Worm (Caenorhabditis elegans): ENCODE data around the gene T05B11.4.

Gene T05B11.4

ce11 chrV:7754557-7754956, at the start of gene T05B11.4:
Gene T05B11.4, minus strand, starts transcription at chrV:7754657.
- TF ChIP-seq F37B4.10 (GFP tag; IDR thresholded peaks at IDR 0.05) (no peak), ets-4 (GFP tag; optimal IDR thresholded peaks at IDR 0.05) (no peak), K12H6.12 (tag; optimal IDR thresholded peaks at IDR 0.05) (no peak), madf-6 (GFP tag; IDR thresholded peaks at IDR 0.05) (no peak), nhr-27 (tag; optimal IDR thresholded peaks at IDR 0.05) (no peak), Y67H2A.10 (GFP tag; conservative IDR thresholded peaks at IDR 0.05) (no peak), F49E8.2 (tag; optimal IDR thresholded peaks at IDR 0.05; ENCODE audit: insufficient read depth) (no peak), egl-44 (GFP tag; IDR thresholded peaks at IDR 0.05) (no peak), efl-1 (GFP tag; optimal IDR thresholded peaks at IDR 0.05) (no peak), Y53F4B.3 (GFP tag; IDR thresholded peaks at IDR 0.05) (no peak), hmg-1.2 (GFP tag; IDR thresholded peaks at IDR 0.05) (no peak), sptf-2 (GFP tag; optimal IDR thresholded peaks at IDR 0.05) (no peak), rcor-1 (GFP tag; IDR thresholded peaks at IDR 0.05) (no peak), somi-1 (GFP tag; optimal IDR thresholded peaks at IDR 0.05) (no peak), Y53G8AR.9 (GFP tag; conservative IDR thresholded peaks at IDR 0.05) (no peak), lin-26 (GFP tag; IDR thresholded peaks at IDR 0.05) (no peak)

ce11 chrV:7803563-7803962, 49.1 kb upstream of the T05B11.4 start:
- TF ChIP-seq ztf-28 (GFP tag; IDR thresholded peaks at IDR 0.05) (no peak), F22D6.2 (tag; optimal IDR thresholded peaks at IDR 0.05) (no peak), pbrm-1 (GFP tag; IDR thresholded peaks at IDR 0.05) (no peak), F33H1.4 (GFP tag; IDR thresholded peaks at IDR 0.05) (peak; percentile 80), snpc-1.3 (tag; optimal IDR thresholded peaks at IDR 0.05; ENCODE audit: insufficient read depth) (no peak), nhr-120 (GFP tag; IDR thresholded peaks at IDR 0.05) (no peak), madf-6 (GFP tag; IDR thresholded peaks at IDR 0.05) (no peak; the same call in 1 of the 2 replicates), lsl-1 (GFP tag; optimal IDR thresholded peaks at IDR 0.05) (peak; percentile 71), dox-1 (GFP tag; IDR thresholded peaks at IDR 0.05) (no peak), nhr-27 (tag; optimal IDR thresholded peaks at IDR 0.05) (no peak), F49E8.2 (tag; optimal IDR thresholded peaks at IDR 0.05; ENCODE audit: insufficient read depth) (no peak), athp-1 (tag; optimal IDR thresholded peaks at IDR 0.05) (no peak)

ce11 chrV:7798079-7798478, 43.6 kb upstream of the T05B11.4 start, which contains the start of gene ZK742.7:
Gene ZK742.7, plus strand, starts transcription at chrV:7798379.
- TF ChIP-seq sdz-38 (tag; optimal IDR thresholded peaks at IDR 0.05) (no peak), mcd-1 (GFP tag; IDR thresholded peaks at IDR 0.05) (no peak), F22D6.2 (tag; optimal IDR thresholded peaks at IDR 0.05) (no peak), F57A8.1 (GFP tag; optimal IDR thresholded peaks at IDR 0.05) (no peak), nhr-90 (tag; optimal IDR thresholded peaks at IDR 0.05) (no peak), T07F8.4 (tag; optimal IDR thresholded peaks at IDR 0.05) (no peak)

ce11 chrV:7793067-7793466, 38.6 kb upstream of the T05B11.4 start, which contains the start of gene flp-21:
Gene flp-21, plus strand, starts transcription at chrV:7793367.
- no peak for TF ChIP-seq zfh-2 (GFP tag; conservative IDR thresholded peaks at IDR 0.05)
- TF ChIP-seq aptf-2 (GFP tag; conservative IDR thresholded peaks at IDR 0.05) = no peak
- TF ChIP-seq hrde-1 (tag; optimal IDR thresholded peaks at IDR 0.05; ENCODE audit: borderline replicate concordance) = no peak

ce11 chrV:7786639-7787038, 32.2 kb upstream of the T05B11.4 start:
- TF ChIP-seq him-1 (tag; optimal IDR thresholded peaks at IDR 0.05) (no peak), nfyb-1 (GFP tag; IDR thresholded peaks at IDR 0.05) (no peak), Y95B8A.8 (GFP tag; IDR thresholded peaks at IDR 0.05) (no peak), nfya-1 (tag; optimal IDR thresholded peaks at IDR 0.05; ENCODE audit: borderline replicate concordance, insufficient read depth) (no peak), F57A8.1 (GFP tag; optimal IDR thresholded peaks at IDR 0.05) (no peak), madf-3 (GFP tag; IDR thresholded peaks at IDR 0.05) (0 out of 2 replicates have a peak, but pooled peaks have one; percentile 4)

Data from whole organism, young adult.